Fruit fly (Drosophila melanogaster) whole organism, embryonic: Measurements from ENCODE around the gene Cip4.

Source experiments
- Atf-2 ChIP-seq: fragments of 200-800 bp; sonication (Bioruptor generic); optimal IDR thresholded peaks from 2 replicates; lab custom pipeline; 2016; ENCODE audit warnings: missing biosample characterization, missing genetic modification characterization
- B-H1 ChIP-seq: fragments of 200-800 bp; sonication (Bioruptor generic); IDR thresholded peaks from 3 replicates; pipeline ENCODE4 v1.3.6; 2022; ENCODE audit warnings: missing biosample characterization, missing genetic modification characterization
- Blimp-1 ChIP-seq: fragments of 200-800 bp; sonication (Bioruptor generic); optimal IDR thresholded peaks from 3 replicates; lab custom pipeline; 2018; ENCODE audit warnings: missing biosample characterization, missing genetic modification characterization, mild to moderate bottlenecking, moderate library complexity, missing genetic modification reagents
- CG13296 ChIP-seq: fragments of 200-800 bp; sonication (Bioruptor generic); optimal IDR thresholded peaks from 3 replicates; lab custom pipeline; 2018; ENCODE audit warnings: missing biosample characterization, mild to moderate bottlenecking, missing genetic modification characterization
- CG15479 ChIP-seq: fragments of 200-800 bp; sonication (Bioruptor generic); optimal IDR thresholded peaks from 3 replicates; lab custom pipeline; 2019; ENCODE audit warnings: missing biosample characterization, mild to moderate bottlenecking, missing genetic modification characterization, moderate library complexity
- CG2199 ChIP-seq: fragments of 200-800 bp; sonication (Bioruptor generic); IDR thresholded peaks from 3 replicates; pipeline ENCODE4 v1.3.6; 2022; ENCODE audit warnings: missing biosample characterization, missing genetic modification characterization
- CG33557 ChIP-seq: fragments of 200-800 bp; sonication (Bioruptor generic); optimal IDR thresholded peaks from 2 replicates; lab custom pipeline; 2019; ENCODE audit warnings: missing biosample characterization, mild to moderate bottlenecking, missing genetic modification characterization, moderate library complexity
- CG3995 ChIP-seq: fragments of 200-800 bp; sonication (Bioruptor generic); optimal IDR thresholded peaks from 3 replicates; lab custom pipeline; 2016; ENCODE audit warnings: missing biosample characterization, missing genetic modification characterization
- CG4360 ChIP-seq: fragments of 200-800 bp; sonication (Bioruptor generic); IDR thresholded peaks from 2 replicates; pipeline ENCODE4 v1.3.6; 2022; ENCODE audit warnings: missing biosample characterization, missing genetic modification characterization
- CG5180 ChIP-seq: fragments of 200-800 bp; sonication (Bioruptor generic); optimal IDR thresholded peaks from 3 replicates; lab custom pipeline; 2017; ENCODE audit warnings: missing biosample characterization, missing genetic modification characterization, mild to moderate bottlenecking, moderate library complexity, missing genetic modification reagents
- CG6254 ChIP-seq: fragments of 200-800 bp; sonication (Bioruptor generic); optimal IDR thresholded peaks from 3 replicates; lab custom pipeline; 2017; ENCODE audit warnings: mild to moderate bottlenecking, missing biosample characterization, missing genetic modification reagents, missing genetic modification characterization
- Deaf1 ChIP-seq: fragments of 200-800 bp; optimal IDR thresholded peaks from 3 replicates; lab custom pipeline; 2019; ENCODE audit warnings: missing biosample characterization, mild to moderate bottlenecking, missing genetic modification characterization, moderate library complexity
- Dfd ChIP-seq, 2 experiments: fragments of >200 bp; optimal IDR thresholded peaks; 2 replicates each; lab custom pipeline; 2017; ENCODE audit warnings: missing biosample characterization in 2 of 2, missing genetic modification characterization in 2 of 2
- Eip74EF ChIP-seq, 2 experiments: fragments of 200-800 bp in 1 of 2; fragments of >200 bp in 1 of 2; sonication (Bioruptor generic) in 1 of 2; optimal IDR thresholded peaks; 2 replicates each; lab custom pipeline; 2017 to 2019; ENCODE audit warnings: missing biosample characterization in 2 of 2, missing genetic modification characterization in 2 of 2, mild to moderate bottlenecking in 1 of 2, moderate library complexity in 1 of 2
- Ets65A ChIP-seq: fragments of 200-800 bp; sonication (Bioruptor generic); peaks from one replicate; lab custom pipeline; 2016; ENCODE audit warnings: missing biosample characterization, missing genetic modification characterization
- Jarid2 ChIP-seq: fragments of 200-800 bp; sonication (Bioruptor generic); optimal IDR thresholded peaks from 3 replicates; lab custom pipeline; 2017; ENCODE audit warnings: mild to moderate bottlenecking, missing biosample characterization, missing genetic modification reagents, missing genetic modification characterization
- MTF-1 ChIP-seq: fragments of 200-800 bp; sonication (Bioruptor generic); optimal IDR thresholded peaks from 2 replicates; lab custom pipeline; 2018; ENCODE audit warnings: missing biosample characterization, mild to moderate bottlenecking, missing genetic modification characterization, borderline replicate concordance
- Med ChIP-seq: fragments of 200-800 bp; sonication (Bioruptor generic); peaks from one replicate; lab custom pipeline; 2016; ENCODE audit warnings: missing biosample characterization, missing genetic modification characterization, mild to moderate bottlenecking, inconsistent platforms, moderate library complexity
- Nf-YA ChIP-seq: fragments of 200-800 bp; sonication (Bioruptor generic); IDR thresholded peaks from 2 replicates; pipeline ENCODE4 v1.3.6; 2022; ENCODE audit warnings: missing biosample characterization, missing genetic modification characterization
- Oaz ChIP-seq: fragments of 200-800 bp; sonication (Bioruptor generic); IDR thresholded peaks from 2 replicates; pipeline ENCODE4 v1.3.6; 2022; ENCODE audit warnings: missing biosample characterization, missing genetic modification characterization
- Sry-β ChIP-seq: fragments of 200-800 bp; sonication (Bioruptor generic); optimal IDR thresholded peaks from 2 replicates; lab custom pipeline; 2018; ENCODE audit warnings: missing biosample characterization, mild to moderate bottlenecking, missing genetic modification characterization, moderate library complexity
- Taf1 ChIP-seq: fragments of 200-800 bp; sonication (Bioruptor generic); IDR thresholded peaks from 2 replicates; pipeline ENCODE4 v1.3.6; 2022; ENCODE audit warnings: missing biosample characterization, missing genetic modification characterization
- ash1 ChIP-seq: fragments of 200-800 bp; sonication (Bioruptor generic); optimal IDR thresholded peaks from 2 replicates; lab custom pipeline; 2018; ENCODE audit warnings: missing biosample characterization, mild to moderate bottlenecking, missing genetic modification characterization
- ato ChIP-seq: fragments of 200-800 bp; sonication (Bioruptor generic); IDR thresholded peaks from 2 replicates; pipeline ENCODE4 v1.3.6; 2022; ENCODE audit warnings: missing biosample characterization, missing genetic modification characterization; ENCODE audit not compliant: partially characterized antibody
- ci ChIP-seq: fragments of 200-800 bp; sonication (Bioruptor generic); IDR thresholded peaks from 3 replicates; pipeline ENCODE4 v1.3.6; 2022; ENCODE audit warnings: missing biosample characterization, missing genetic modification characterization
- da ChIP-seq: fragments of 200-800 bp; sonication (Bioruptor generic); optimal IDR thresholded peaks from 2 replicates; lab custom pipeline; 2016; ENCODE audit warnings: missing biosample characterization, missing genetic modification characterization
- dimm ChIP-seq: fragments of 200-800 bp; sonication (Bioruptor generic); IDR thresholded peaks from 2 replicates; pipeline ENCODE4 v1.3.6; 2022; ENCODE audit warnings: missing biosample characterization, missing genetic modification characterization
- fd64A ChIP-seq: fragments of 200-800 bp; sonication (Bioruptor generic); optimal IDR thresholded peaks from 3 replicates; lab custom pipeline; 2018; ENCODE audit warnings: missing biosample characterization, mild to moderate bottlenecking, missing genetic modification characterization
- grau ChIP-seq: fragments of 200-800 bp; optimal IDR thresholded peaks from 3 replicates; lab custom pipeline; 2019; ENCODE audit warnings: missing biosample characterization, mild to moderate bottlenecking, missing genetic modification characterization, moderate library complexity
- grn ChIP-seq: fragments of 200-800 bp; sonication (Bioruptor generic); optimal IDR thresholded peaks from 3 replicates; lab custom pipeline; 2017; ENCODE audit warnings: missing biosample characterization, missing genetic modification characterization
- hb ChIP-seq: fragments of 200-800 bp; sonication (Bioruptor generic); IDR thresholded peaks from 3 replicates; pipeline ENCODE4 v1.3.6; 2022; ENCODE audit warnings: missing biosample characterization, missing genetic modification characterization; ENCODE audit not compliant: partially characterized antibody
- kni ChIP-seq: fragments of 200-800 bp; sonication (Bioruptor generic); optimal IDR thresholded peaks from 3 replicates; lab custom pipeline; 2017; ENCODE audit warnings: mild to moderate bottlenecking, missing biosample characterization, missing genetic modification reagents, missing genetic modification characterization
- lov ChIP-seq, 2 experiments: fragments of 200-800 bp in 1 of 2; fragments of >200 bp in 1 of 2; sonication (Bioruptor generic) in 1 of 2; IDR thresholded peaks in 1 of 2; optimal IDR thresholded peaks in 1 of 2; 2 replicates in 1 of 2; 3 replicates in 1 of 2; pipeline versions ENCODE4 v1.3.6 to Lab custom; 2017 to 2022; ENCODE audit warnings: missing biosample characterization in 1 of 2, missing genetic modification characterization in 1 of 2
- nerfin-1 ChIP-seq: fragments of 200-800 bp; sonication (Bioruptor generic); optimal IDR thresholded peaks from 3 replicates; lab custom pipeline; 2019; ENCODE audit warnings: missing biosample characterization, mild to moderate bottlenecking, missing genetic modification characterization, moderate library complexity
- nmo ChIP-seq: fragments of 200-800 bp; sonication (Bioruptor generic); optimal IDR thresholded peaks from 2 replicates; lab custom pipeline; 2018; ENCODE audit warnings: missing biosample characterization, mild to moderate bottlenecking, missing genetic modification characterization, moderate library complexity
- peb ChIP-seq: fragments of 200-800 bp; sonication (Bioruptor generic); IDR thresholded peaks from 2 replicates; pipeline ENCODE4 v1.3.6; 2022; ENCODE audit warnings: missing biosample characterization, missing genetic modification characterization
- row ChIP-seq: fragments of 200-800 bp; sonication (Bioruptor generic); IDR thresholded peaks from 3 replicates; pipeline ENCODE4 v1.3.6; 2022; ENCODE audit warnings: missing biosample characterization, missing genetic modification characterization
- scrt ChIP-seq: fragments of 200-800 bp; sonication (Bioruptor generic); optimal IDR thresholded peaks from 2 replicates; lab custom pipeline; 2018; ENCODE audit warnings: missing biosample characterization, mild to moderate bottlenecking, missing genetic modification characterization, moderate library complexity
- sd ChIP-seq: fragments of 200-800 bp; sonication (Bioruptor generic); optimal IDR thresholded peaks from 3 replicates; lab custom pipeline; 2018; ENCODE audit warnings: missing biosample characterization, mild to moderate bottlenecking, missing genetic modification characterization, moderate library complexity
- sens ChIP-seq: fragments of 200-800 bp; sonication (Bioruptor generic); peaks from one replicate; lab custom pipeline; 2016; ENCODE audit warnings: missing biosample characterization, missing genetic modification characterization
- slou ChIP-seq: fragments of 200-800 bp; sonication (Bioruptor generic); optimal IDR thresholded peaks from 3 replicates; lab custom pipeline; 2016; ENCODE audit warnings: missing biosample characterization, missing genetic modification characterization
- slp2 ChIP-seq: fragments of 200-800 bp; sonication (Bioruptor generic); optimal IDR thresholded peaks from 2 replicates; lab custom pipeline; 2016; ENCODE audit warnings: missing biosample characterization, missing genetic modification characterization
- so ChIP-seq: fragments of 200-800 bp; sonication (Bioruptor generic); IDR thresholded peaks from 3 replicates; pipeline ENCODE4 v1.3.6; 2022; ENCODE audit warnings: missing biosample characterization, missing genetic modification characterization
- sr ChIP-seq: fragments of 200-800 bp; sonication (Bioruptor generic); IDR thresholded peaks from 3 replicates; pipeline ENCODE4 v1.3.6; 2022; ENCODE audit warnings: missing biosample characterization, missing genetic modification characterization
- tgo ChIP-seq: fragments of 200-800 bp; sonication (Bioruptor generic); IDR thresholded peaks from 3 replicates; pipeline ENCODE4 v1.3.6; 2022; ENCODE audit warnings: missing biosample characterization, missing genetic modification characterization
- tna ChIP-seq: fragments of 200-800 bp; sonication (Bioruptor generic); IDR thresholded peaks from 2 replicates; pipeline ENCODE4 v1.3.6; 2022; ENCODE audit warnings: missing biosample characterization, missing genetic modification characterization; ENCODE audit not compliant: partially characterized antibody
- trh ChIP-seq: fragments of 200-800 bp; sonication (Bioruptor generic); optimal IDR thresholded peaks from 2 replicates; lab custom pipeline; 2016; ENCODE audit warnings: missing biosample characterization, missing genetic modification characterization
- zen ChIP-seq: fragments of 200-800 bp; sonication (Bioruptor generic); optimal IDR thresholded peaks from 3 replicates; lab custom pipeline; 2018; ENCODE audit warnings: missing biosample characterization, mild to moderate bottlenecking, missing genetic modification characterization, moderate library complexity

Gene Cip4

dm6 chr3L:4388215-4388614 is 24.3 kb upstream of the Cip4 start:
- TF ChIP-seq da (no peak), slp2 (GFP tag; lab: Kevin White, UChicago) (no peak), sd (tag; lab: Kevin White, UChicago) (peak; percentile 87), slou (GFP tag; lab: Kevin White, UChicago) (no peak), sr (GFP tag; lab: Robert Waterston, UW) (peak; percentile 68; the same call in 2 of the 3 replicates), peb (GFP tag; lab: Robert Waterston, UW) (no peak), row (0 out of 3 replicates have a peak, but pooled peaks have one; percentile 1), dimm (GFP tag; lab: Robert Waterston, UW) (no peak), Ets65A (GFP tag; lab: Kevin White, UChicago) (peak; percentile 63), sens (GFP tag; lab: Kevin White, UChicago) (peak; percentile 65), Oaz (GFP tag; lab: Robert Waterston, UW) (no peak)

dm6 chr3L:4384326-4384662 is 20.4 kb upstream of the Cip4 start, which contains the start of gene slow:
slow (plus strand) TSS chr3L:4384442.
- TF ChIP-seq CG33557 (no peak), lov (optimal IDR thresholded peaks at IDR 0.05; lab: Kevin White, UChicago) (no peak), lov (GFP tag; IDR thresholded peaks at IDR 0.05; lab: Robert Waterston, UW) (0 out of 3 replicates have a peak, but pooled peaks have one; percentile 6), nerfin-1 (peak; percentile 1), Med (GFP tag; lab: Kevin White, UChicago) (peak; percentile 59), zen (tag; lab: Kevin White, UChicago) (no peak), grau (tag; lab: Kevin White, UChicago) (no peak), Jarid2 (peak; percentile 70), MTF-1 (GFP tag; lab: Kevin White, UChicago) (peak; percentile 22), so (GFP tag; lab: Robert Waterston, UW) (no peak), ato (GFP tag; lab: Robert Waterston, UW) (peak; percentile 41; the same call in 1 of the 2 replicates), Deaf1 (tag; lab: Kevin White, UChicago) (peak; percentile 92), Nf-YA (GFP tag; lab: Robert Waterston, UW) (peak; percentile 36; the same call in 1 of the 2 replicates), CG15479 (GFP tag; lab: Kevin White, UChicago) (no peak), fd64A (GFP tag; lab: Kevin White, UChicago) (peak; percentile 32), Blimp-1 (GFP tag; lab: Kevin White, UChicago) (peak; percentile 77), tna (GFP tag; lab: Robert Waterston, UW) (no peak), hb (GFP tag; lab: Robert Waterston, UW) (0 out of 3 replicates have a peak, but pooled peaks have one; percentile 20), Eip74EF (GFP tag; optimal IDR thresholded peaks at IDR 0.05; lab: Kevin White, UChicago) (peak in 1 of 2 experiments; percentile 7), Dfd (GFP tag; optimal IDR thresholded peaks at IDR 0.05; lab: Kevin White, UChicago) (no peak), tgo (GFP tag; lab: Robert Waterston, UW) (no peak), trh (GFP tag; lab: Kevin White, UChicago) (no peak), CG2199 (0 out of 3 replicates have a peak, but pooled peaks have one; percentile 14), CG13296 (no peak), ash1 (GFP tag; lab: Kevin White, UChicago) (no peak), CG6254 (GFP tag; lab: Kevin White, UChicago) (peak; percentile 12), Taf1 (GFP tag; lab: Robert Waterston, UW) (no peak), nmo (no peak), Ets65A (GFP tag; lab: Kevin White, UChicago) (no peak), CG5180 (peak; percentile 88), ci (GFP tag; lab: Robert Waterston, UW) (0 out of 3 replicates have a peak, but pooled peaks have one; percentile 51), Sry-β (GFP tag; lab: Kevin White, UChicago) (peak; percentile 86), CG4360 (peak; percentile 44; the same call in 1 of the 2 replicates), kni (GFP tag; lab: Kevin White, UChicago) (peak; percentile 27), CG3995 (GFP tag; lab: Kevin White, UChicago) (no peak), grn (GFP tag; lab: Kevin White, UChicago) (no peak), Atf-2 (GFP tag; lab: Kevin White, UChicago) (no peak), B-H1 (GFP tag; lab: Robert Waterston, UW) (peak; percentile 11; the same call in 1 of the 3 replicates), scrt (GFP tag; lab: Kevin White, UChicago) (no peak)
